Worm (Caenorhabditis elegans) whole organism, L4 larva: Measurements from ENCODE around the gene srh-10.

ENCODE experiments used
- F26F4.8 ChIP-seq: fragments of 200-800 bp; sonication (Bioruptor generic); conservative IDR thresholded peaks from 2 replicates; pipeline ENCODE4 v1.3.6; 2022; ENCODE audit warnings: missing genetic modification characterization, missing compliant biosample characterization
- Y105C5A.15 ChIP-seq: fragments of 200-800 bp; sonication (Bioruptor generic); IDR thresholded peaks from 2 replicates; pipeline ENCODE4 v1.3.6; 2022; ENCODE audit warnings: missing genetic modification characterization, missing compliant biosample characterization
- ZK546.5 ChIP-seq, 2 experiments: sonication (generic microtip); optimal IDR thresholded peaks; 2 replicates each; lab custom pipeline; 2017; ENCODE audit warnings: missing biosample characterization in 2 of 2, missing genetic modification characterization in 2 of 2
- ama-1 ChIP-seq: fragments of 150-350 bp; optimal IDR thresholded peaks from 2 replicates; lab custom pipeline; 2014; ENCODE audit warnings: inconsistent platforms, mixed read lengths
- arid-1 ChIP-seq: fragments of 200-800 bp; sonication (Bioruptor generic); conservative IDR thresholded peaks from 2 replicates; pipeline ENCODE4 v1.3.6; 2022; ENCODE audit warnings: missing genetic modification reagents, missing genetic modification characterization, missing compliant biosample characterization
- ceh-28 ChIP-seq: fragments of 150-350 bp; optimal IDR thresholded peaks from 2 replicates; lab custom pipeline; 2014; ENCODE audit warnings: missing biosample characterization, missing genetic modification reagents, missing genetic modification characterization
- cey-2 ChIP-seq: sonication (generic microtip); optimal IDR thresholded peaks from 3 replicates; lab custom pipeline; 2017; ENCODE audit warnings: missing genetic modification characterization, mild to moderate bottlenecking, missing compliant biosample characterization, antibody characterized with exemption, borderline replicate concordance; ENCODE audit not compliant: insufficient read depth
- daf-16 ChIP-seq, 3 experiments: sonication (generic microtip); optimal IDR thresholded peaks; 2 replicates each; lab custom pipeline; 2016 to 2017; ENCODE audit warnings: missing genetic modification characterization in 3 of 3, missing genetic modification reagents in 3 of 3, mild to moderate bottlenecking in 2 of 3, missing compliant biosample characterization in 2 of 3, missing biosample characterization in 1 of 3, moderate library complexity in 1 of 3
- dmd-6 ChIP-seq: fragments of 200-800 bp; sonication (Bioruptor generic); IDR thresholded peaks from 2 replicates; pipeline ENCODE4 v1.3.6; 2022; ENCODE audit warnings: missing genetic modification reagents, missing genetic modification characterization, missing compliant biosample characterization
- dmd-8 ChIP-seq: fragments of 200-800 bp; sonication (Bioruptor generic); IDR thresholded peaks from 2 replicates; pipeline ENCODE4 v1.3.6; 2022; ENCODE audit warnings: missing genetic modification characterization, missing compliant biosample characterization
- dpl-1 ChIP-seq: fragments of 150-350 bp; optimal IDR thresholded peaks from 2 replicates; lab custom pipeline; 2014; ENCODE audit warnings: missing biosample characterization, missing genetic modification reagents, missing genetic modification characterization
- dve-1 ChIP-seq: sonication (generic microtip); optimal IDR thresholded peaks from 2 replicates; lab custom pipeline; 2017; ENCODE audit warnings: antibody characterized with exemption, mild to moderate bottlenecking, missing genetic modification characterization, missing compliant biosample characterization; ENCODE audit not compliant: insufficient read depth
- fos-1 ChIP-seq: fragments of 150-350 bp; optimal IDR thresholded peaks from 2 replicates; lab custom pipeline; 2014; ENCODE audit warnings: missing biosample characterization, missing genetic modification characterization
- gei-8 ChIP-seq: fragments of 200-800 bp; sonication (Bioruptor generic); optimal IDR thresholded peaks from 2 replicates; lab custom pipeline; 2018; ENCODE audit warnings: mild to moderate bottlenecking, missing genetic modification characterization, missing compliant biosample characterization
- hif-1 ChIP-seq, 2 experiments: sonication (generic microtip); optimal IDR thresholded peaks; 2 replicates each; lab custom pipeline; 2016 to 2017; ENCODE audit warnings: missing compliant biosample characterization in 2 of 2, missing genetic modification characterization in 2 of 2, missing genetic modification reagents in 2 of 2, missing genotype in 2 of 2, mild to moderate bottlenecking in 1 of 2
- hlh-11 ChIP-seq: fragments of 200-800 bp; sonication (Bioruptor generic); optimal IDR thresholded peaks from 2 replicates; lab custom pipeline; 2018; ENCODE audit warnings: mild to moderate bottlenecking, missing genetic modification characterization, missing compliant biosample characterization
- hlh-30 ChIP-seq: sonication (generic microtip); optimal IDR thresholded peaks from 2 replicates; lab custom pipeline; 2017; ENCODE audit warnings: antibody characterized with exemption, mild to moderate bottlenecking, missing genetic modification characterization, missing compliant biosample characterization; ENCODE audit not compliant: insufficient read depth
- hmg-1.1 ChIP-seq: fragments of 200-800 bp; sonication (Bioruptor generic); IDR thresholded peaks from 2 replicates; pipeline ENCODE4 v1.3.6; 2022; ENCODE audit warnings: missing genetic modification reagents, missing genetic modification characterization, missing compliant biosample characterization
- jun-1 ChIP-seq: fragments of 150-350 bp; optimal IDR thresholded peaks from 2 replicates; lab custom pipeline; 2014; ENCODE audit warnings: missing biosample characterization, missing genetic modification reagents, missing genetic modification characterization
- lin-1 ChIP-seq: fragments of 200-800 bp; sonication (Bioruptor generic); IDR thresholded peaks from 2 replicates; pipeline ENCODE4 v1.3.6; 2022; ENCODE audit warnings: missing genetic modification reagents, missing genetic modification characterization, missing compliant biosample characterization
- lin-29 ChIP-seq: fragments of 200-800 bp; sonication (Bioruptor generic); IDR thresholded peaks from 2 replicates; pipeline ENCODE4 v1.3.6; 2022; ENCODE audit warnings: missing genetic modification reagents, missing genetic modification characterization, missing compliant biosample characterization
- lin-38 ChIP-seq: fragments of 200-800 bp; sonication (Bioruptor generic); IDR thresholded peaks from 2 replicates; pipeline ENCODE4 v1.3.6; 2022; ENCODE audit warnings: missing genetic modification reagents, missing genetic modification characterization, missing compliant biosample characterization
- lsy-2 ChIP-seq, 2 experiments: fragments of 150-350 bp in 1 of 2; sonication (generic microtip) in 1 of 2; optimal IDR thresholded peaks; 2 replicates each; lab custom pipeline; 2014 to 2017; ENCODE audit warnings: missing biosample characterization in 2 of 2, missing genetic modification characterization in 2 of 2
- mdl-1 ChIP-seq, 2 experiments: fragments of 150-350 bp in 1 of 2; sonication (generic microtip) in 1 of 2; optimal IDR thresholded peaks; 2 replicates each; lab custom pipeline; 2014 to 2017; ENCODE audit warnings: missing biosample characterization in 2 of 2, missing genetic modification characterization in 2 of 2
- mep-1 ChIP-seq: fragments of 150-350 bp; sonication (generic microtip); optimal IDR thresholded peaks from 3 replicates; lab custom pipeline; 2014; ENCODE audit warnings: missing biosample characterization, missing genetic modification characterization
- mes-2 ChIP-seq: sonication (generic microtip); optimal IDR thresholded peaks from 2 replicates; lab custom pipeline; 2016; ENCODE audit warnings: missing genotype, mild to moderate bottlenecking, missing genetic modification characterization, missing compliant biosample characterization; ENCODE audit not compliant: poor library complexity, severe bottlenecking
- mxl-2 ChIP-seq: fragments of 200-800 bp; sonication (Bioruptor generic); conservative IDR thresholded peaks from 2 replicates; pipeline ENCODE4 v1.3.6; 2022; ENCODE audit warnings: missing genetic modification reagents, missing genetic modification characterization, missing compliant biosample characterization
- mxl-3 ChIP-seq: fragments of 200-800 bp; sonication (Bioruptor generic); optimal IDR thresholded peaks from 2 replicates; lab custom pipeline; 2018; ENCODE audit warnings: mild to moderate bottlenecking, missing genetic modification characterization, missing compliant biosample characterization
- nhr-28 ChIP-seq: fragments of 150-350 bp; optimal IDR thresholded peaks from 2 replicates; lab custom pipeline; 2014; ENCODE audit warnings: missing biosample characterization, missing genetic modification characterization
- nhr-41 ChIP-seq: fragments of 200-800 bp; sonication (Bioruptor generic); IDR thresholded peaks from 2 replicates; pipeline ENCODE4 v1.3.6; 2022; ENCODE audit warnings: missing genetic modification reagents, missing genetic modification characterization, missing compliant biosample characterization
- nhr-48 ChIP-seq: sonication (generic microtip); optimal IDR thresholded peaks from 2 replicates; lab custom pipeline; 2016; ENCODE audit warnings: mild to moderate bottlenecking, missing genetic modification characterization, missing compliant biosample characterization
- nhr-6 ChIP-seq: fragments of 150-350 bp; optimal IDR thresholded peaks from 2 replicates; lab custom pipeline; 2014; ENCODE audit warnings: missing biosample characterization, missing genetic modification characterization
- nhr-76 ChIP-seq: fragments of 150-350 bp; optimal IDR thresholded peaks from 2 replicates; lab custom pipeline; 2014; ENCODE audit warnings: missing biosample characterization, missing genetic modification characterization
- pha-4 ChIP-seq, 2 experiments: fragments of 150-350 bp in 1 of 2; fragments of 200-800 bp in 1 of 2; sonication (Bioruptor generic) in 1 of 2; IDR thresholded peaks in 1 of 2; optimal IDR thresholded peaks in 1 of 2; 2 replicates each; pipeline versions ENCODE4 v1.3.6 to Lab custom; 2014 to 2022; ENCODE audit warnings: missing genetic modification characterization in 2 of 2, missing genetic modification reagents in 2 of 2, missing biosample characterization in 1 of 2, missing compliant biosample characterization in 1 of 2
- php-3 ChIP-seq: fragments of 200-800 bp; sonication (Bioruptor generic); IDR thresholded peaks from 2 replicates; pipeline ENCODE4 v1.3.6; 2022; ENCODE audit warnings: missing genetic modification reagents, missing genetic modification characterization, missing compliant biosample characterization
- sdz-12 ChIP-seq: fragments of 200-800 bp; sonication (Bioruptor generic); optimal IDR thresholded peaks from 2 replicates; lab custom pipeline; 2018; ENCODE audit warnings: mild to moderate bottlenecking, missing genetic modification characterization, missing compliant biosample characterization
- spr-3 ChIP-seq: fragments of 200-800 bp; sonication (Bioruptor generic); optimal IDR thresholded peaks from 2 replicates; lab custom pipeline; 2018; ENCODE audit warnings: mild to moderate bottlenecking, missing genetic modification characterization, missing compliant biosample characterization
- tag-97 ChIP-seq: fragments of 200-800 bp; sonication (Bioruptor generic); IDR thresholded peaks from 2 replicates; pipeline ENCODE4 v1.3.6; 2022; ENCODE audit warnings: missing genetic modification characterization, missing compliant biosample characterization
- unc-130 ChIP-seq: sonication (generic microtip); optimal IDR thresholded peaks from 2 replicates; lab custom pipeline; 2016; ENCODE audit warnings: missing genetic modification reagents, missing genetic modification characterization, missing compliant biosample characterization
- unc-62 ChIP-seq, 3 experiments: fragments of 150-350 bp in 1 of 3; sonication (generic microtip); optimal IDR thresholded peaks in 2 of 3; peaks in 1 of 3; 1 replicate in 1 of 3; 2 replicates in 2 of 3; lab custom pipeline; 2014 to 2017; ENCODE audit warnings: missing biosample characterization in 3 of 3, missing genetic modification characterization in 3 of 3, missing genetic modification reagents in 3 of 3, missing genotype in 1 of 3
- zfp-2 ChIP-seq: sonication (generic microtip); optimal IDR thresholded peaks from 2 replicates; lab custom pipeline; 2016; ENCODE audit warnings: mild to moderate bottlenecking, missing genetic modification characterization, missing compliant biosample characterization
- ztf-7 ChIP-seq: fragments of 150-350 bp; optimal IDR thresholded peaks from 2 replicates; lab custom pipeline; 2014; ENCODE audit warnings: missing biosample characterization, missing genetic modification characterization

The srh-10 gene

ce11 chrV:6044448-6044847 is 22.5 kb downstream of the srh-10 start:
- TF ChIP-seq lin-38 (GFP tag; lab: Robert Waterston, UW) (peak; percentile 11; the same call in 1 of the 2 replicates), daf-16 (GFP tag; optimal IDR thresholded peaks at IDR 0.05; lab: Kevin White, UChicago) (no peak), daf-16 (tag; optimal IDR thresholded peaks at IDR 0.05; lab: Kevin White, UChicago) (peak; percentile 81), sdz-12 (peak; percentile 17), mxl-2 (GFP tag; lab: Robert Waterston, UW) (no peak), dve-1 (tag; lab: Kevin White, UChicago) (peak; percentile 39), arid-1 (0 out of 2 replicates have a peak, but pooled peaks have one; percentile 8), Y105C5A.15 (GFP tag; lab: Robert Waterston, UW) (no peak), dmd-6 (GFP tag; lab: Robert Waterston, UW) (peak; percentile 65; the same call in 1 of the 2 replicates), unc-130 (GFP tag; lab: Kevin White, UChicago) (no peak)

ce11 chrV:6043275-6044271 is 23.4 kb downstream of the srh-10 start, which contains the start of gene cpi-2:
TSS of gene cpi-2 (plus strand) at chrV:6044062.
- TF ChIP-seq jun-1 (tag; lab: Kevin White, UChicago) (no peak), hmg-1.1 (GFP tag; lab: Robert Waterston, UW) (peak; percentile 64), hif-1 (tag; optimal IDR thresholded peaks at IDR 0.05; lab: Kevin White, UChicago) (peak in 1 of 2 experiments; percentile 24), hlh-30 (tag; lab: Kevin White, UChicago) (peak; percentile 87), ZK546.5 (tag; optimal IDR thresholded peaks at IDR 0.05; lab: Kevin White, UChicago) (no peak), lin-29 (GFP tag; lab: Robert Waterston, UW) (no peak), nhr-48 (peak; percentile 16), Y105C5A.15 (GFP tag; lab: Robert Waterston, UW) (no peak), nhr-6 (tag; lab: Kevin White, UChicago) (peak; percentile 67), tag-97 (no peak), hlh-11 (tag; lab: Kevin White, UChicago) (peak; percentile 72), dmd-8 (GFP tag; lab: Robert Waterston, UW) (no peak), ztf-7 (tag; lab: Kevin White, UChicago) (peak; percentile 36), daf-16 (GFP tag; optimal IDR thresholded peaks at IDR 0.05; lab: Kevin White, UChicago) (peak in 1 of 2 experiments; percentile 76), daf-16 (tag; optimal IDR thresholded peaks at IDR 0.05; lab: Kevin White, UChicago) (peak; percentile 95), cey-2 (tag; lab: Kevin White, UChicago) (no peak), F26F4.8 (GFP tag; lab: Robert Waterston, UW) (no peak), nhr-28 (tag; lab: Kevin White, UChicago) (peak; percentile 39), mxl-3 (GFP tag; lab: Kevin White, UChicago) (peak; percentile 23), nhr-41 (GFP tag; lab: Robert Waterston, UW) (no peak), dpl-1 (peak; percentile 80), ama-1 (lab: Kevin White, UChicago) (peak; percentile 24), mep-1 (tag; lab: Kevin White, UChicago) (peak; percentile 24), mes-2 (tag; lab: Kevin White, UChicago) (peak; percentile 54), ceh-28 (tag; lab: Kevin White, UChicago) (peak; percentile 67), unc-62 (GFP tag; optimal IDR thresholded peaks at IDR 0.05 in 1 of 2; lab: Kevin White, UChicago) (peak in 1 of 2 experiments; percentile 78), unc-62 (tag; optimal IDR thresholded peaks at IDR 0.05; lab: Kevin White, UChicago) (no peak), nhr-76 (no peak), fos-1 (no peak), lsy-2 (tag; optimal IDR thresholded peaks at IDR 0.05; lab: Kevin White, UChicago) (peak in 1 of 2 experiments; percentile 49), spr-3 (GFP tag; lab: Kevin White, UChicago) (no peak), dve-1 (tag; lab: Kevin White, UChicago) (peak; percentile 77), dmd-6 (GFP tag; lab: Robert Waterston, UW) (peak; percentile 47), pha-4 (GFP tag; IDR thresholded peaks at IDR 0.05; lab: Robert Waterston, UW) (no peak), pha-4 (tag; optimal IDR thresholded peaks at IDR 0.05; lab: Kevin White, UChicago) (peak; percentile 67), mdl-1 (tag; optimal IDR thresholded peaks at IDR 0.05; lab: Kevin White, UChicago) (peak in 1 of 2 experiments; percentile 38), lin-1 (GFP tag; lab: Robert Waterston, UW) (no peak), zfp-2 (tag; lab: Kevin White, UChicago) (no peak), gei-8 (GFP tag; lab: Kevin White, UChicago) (no peak), php-3 (GFP tag; lab: Robert Waterston, UW) (peak; percentile 40; the same call in 1 of the 2 replicates)
